Worm (Caenorhabditis elegans) whole organism, L2 larva: ENCODE data around the gene B0416.5.

ENCODE experiments used
- C34F6.9 ChIP-seq: fragments of 150-350 bp; optimal IDR thresholded peaks from 2 replicates; lab custom pipeline; 2014; ENCODE audit warnings: missing biosample characterization, missing genetic modification characterization
- ceh-82 ChIP-seq: fragments of 150-350 bp; optimal IDR thresholded peaks from 2 replicates; lab custom pipeline; 2014; ENCODE audit warnings: missing biosample characterization, missing genetic modification characterization
- dmd-4 ChIP-seq: sonication (generic microtip); optimal IDR thresholded peaks from 2 replicates; lab custom pipeline; 2017; ENCODE audit warnings: missing biosample characterization, missing genetic modification characterization
- gmeb-1 ChIP-seq: fragments of 150-350 bp; optimal IDR thresholded peaks from 2 replicates; lab custom pipeline; 2014; ENCODE audit warnings: missing biosample characterization, missing genetic modification characterization
- lin-39 ChIP-seq: fragments of 150-350 bp; optimal IDR thresholded peaks from 2 replicates; lab custom pipeline; 2014; ENCODE audit warnings: missing biosample characterization, missing genetic modification reagents, missing genetic modification characterization
- nhr-23 ChIP-seq: fragments of 150-350 bp; optimal IDR thresholded peaks from 2 replicates; lab custom pipeline; 2014; ENCODE audit warnings: missing biosample characterization, missing genetic modification reagents, missing genetic modification characterization
- nhr-25 ChIP-seq: fragments of 150-350 bp; sonication (generic microtip); optimal IDR thresholded peaks from 3 replicates; lab custom pipeline; 2014; ENCODE audit warnings: missing biosample characterization, missing genetic modification characterization
- unc-55 ChIP-seq: fragments of 150-350 bp; sonication (generic microtip); optimal IDR thresholded peaks from 3 replicates; lab custom pipeline; 2014; ENCODE audit warnings: missing biosample characterization, missing genetic modification reagents, missing genetic modification characterization
- zag-1 ChIP-seq: fragments of 150-350 bp; optimal IDR thresholded peaks from 2 replicates; lab custom pipeline; 2014; ENCODE audit warnings: missing biosample characterization, missing genetic modification characterization

DNA sequence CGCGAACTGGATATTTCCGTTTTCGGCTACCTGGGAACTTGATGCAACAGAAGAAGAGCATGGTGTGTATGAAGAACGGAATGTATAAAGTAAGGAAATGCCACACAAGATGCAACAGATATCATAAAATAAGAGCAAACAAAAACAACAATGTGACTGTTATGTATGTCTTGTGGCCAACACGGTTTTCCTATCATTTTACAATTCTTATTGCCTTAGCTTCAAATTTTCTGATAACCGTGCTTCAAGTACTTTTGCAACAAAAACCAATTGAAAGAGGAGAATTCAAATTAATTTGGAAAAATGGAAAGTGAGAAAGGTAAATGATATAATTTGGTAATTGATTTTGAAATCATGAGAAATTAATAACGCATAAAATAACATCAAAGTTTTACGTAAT, 39.1 kb downstream of the B0416.5 start:
- TF ChIP-seq ceh-82 (tag; lab: Kevin White, UChicago): no peak
- TF ChIP-seq unc-55 (GFP tag; lab: Kevin White, UChicago): no peak
- no peak for TF ChIP-seq nhr-25 (tag; lab: Kevin White, UChicago)
- no peak for TF ChIP-seq zag-1
- TF ChIP-seq dmd-4: no peak
- no peak for TF ChIP-seq gmeb-1
- TF ChIP-seq lin-39: no peak
- TF ChIP-seq nhr-23 (tag; lab: Kevin White, UChicago): no peak
- no peak for TF ChIP-seq C34F6.9
